Worm (Caenorhabditis elegans) whole organism, mixed stage, embryonic: ENCODE data around the gene pafo-1.

ENCODE experiments used
- M03D4.4 ChIP-seq: sonication (generic microtip); optimal IDR thresholded peaks from 2 replicates; lab custom pipeline; 2017; ENCODE audit warnings: mild to moderate bottlenecking, missing genetic modification characterization, missing compliant biosample characterization
- bed-3 ChIP-seq: fragments of 200-800 bp; sonication (Bioruptor generic); optimal IDR thresholded peaks from 3 replicates; lab custom pipeline; 2018; ENCODE audit warnings: mild to moderate bottlenecking, missing genetic modification characterization, moderate library complexity, missing compliant biosample characterization
- blmp-1 ChIP-seq: fragments of 150-350 bp; optimal IDR thresholded peaks from 2 replicates; lab custom pipeline; 2014; ENCODE audit warnings: missing biosample characterization, missing genetic modification characterization
- ceh-39 ChIP-seq: fragments of 150-350 bp; optimal IDR thresholded peaks from 2 replicates; lab custom pipeline; 2014; ENCODE audit warnings: missing biosample characterization, missing genetic modification characterization
- ceh-83 ChIP-seq: fragments of 200-800 bp; sonication (Bioruptor generic); optimal IDR thresholded peaks from 2 replicates; lab custom pipeline; 2018; ENCODE audit warnings: mild to moderate bottlenecking, missing genetic modification characterization, missing compliant biosample characterization
- ces-1 ChIP-seq: fragments of 150-350 bp; optimal IDR thresholded peaks from 2 replicates; lab custom pipeline; 2014; ENCODE audit warnings: missing biosample characterization, missing genetic modification reagents, missing genetic modification characterization
- cnd-1 ChIP-seq: fragments of 200-800 bp; sonication (Bioruptor generic); optimal IDR thresholded peaks from 2 replicates; lab custom pipeline; 2018; ENCODE audit warnings: mild to moderate bottlenecking, missing genetic modification characterization, missing compliant biosample characterization
- drap-1 ChIP-seq: fragments of 200-800 bp; sonication (Bioruptor generic); optimal IDR thresholded peaks from 3 replicates; lab custom pipeline; 2018; ENCODE audit warnings: mild to moderate bottlenecking, missing genetic modification characterization, missing compliant biosample characterization
- elt-1 ChIP-seq: sonication (generic microtip); optimal IDR thresholded peaks from 2 replicates; lab custom pipeline; 2017; ENCODE audit warnings: missing genetic modification characterization, mild to moderate bottlenecking, missing compliant biosample characterization, antibody characterized with exemption, moderate library complexity, borderline replicate concordance; ENCODE audit not compliant: insufficient read depth
- elt-3 ChIP-seq: fragments of 150-350 bp; optimal IDR thresholded peaks from 2 replicates; lab custom pipeline; 2014; ENCODE audit warnings: missing biosample characterization, missing genetic modification characterization
- flh-1 ChIP-seq: fragments of 200-800 bp; sonication (Bioruptor generic); optimal IDR thresholded peaks from 2 replicates; lab custom pipeline; 2018; ENCODE audit warnings: mild to moderate bottlenecking, missing genetic modification characterization, moderate library complexity, missing compliant biosample characterization
- hlh-1 ChIP-seq: fragments of 150-350 bp; optimal IDR thresholded peaks from 2 replicates; lab custom pipeline; 2014; ENCODE audit warnings: missing biosample characterization, missing genetic modification reagents, missing genetic modification characterization
- lin-13 ChIP-seq: fragments of 150-350 bp; optimal IDR thresholded peaks from 2 replicates; lab custom pipeline; 2014; ENCODE audit warnings: missing biosample characterization, missing genetic modification characterization
- lin-32 ChIP-seq: fragments of 200-800 bp; sonication (Bioruptor generic); optimal IDR thresholded peaks from 2 replicates; lab custom pipeline; 2018; ENCODE audit warnings: mild to moderate bottlenecking, missing genetic modification characterization, missing compliant biosample characterization
- mab-5 ChIP-seq: fragments of 150-350 bp; optimal IDR thresholded peaks from 2 replicates; lab custom pipeline; 2014; ENCODE audit warnings: missing biosample characterization, missing genetic modification characterization
- mep-1 ChIP-seq: fragments of 150-350 bp; optimal IDR thresholded peaks from 2 replicates; lab custom pipeline; 2017; ENCODE audit warnings: missing biosample characterization, missing genetic modification reagents, missing genetic modification characterization, inconsistent platforms
- mls-2 ChIP-seq: sonication (generic microtip); optimal IDR thresholded peaks from 2 replicates; lab custom pipeline; 2016; ENCODE audit warnings: mild to moderate bottlenecking, missing genetic modification characterization, moderate library complexity, missing compliant biosample characterization
- nhr-2 ChIP-seq: fragments of 150-350 bp; optimal IDR thresholded peaks from 2 replicates; lab custom pipeline; 2014; ENCODE audit warnings: missing biosample characterization, missing genetic modification characterization
- nhr-237 ChIP-seq: fragments of 150-350 bp; optimal IDR thresholded peaks from 2 replicates; lab custom pipeline; 2014; ENCODE audit warnings: missing biosample characterization, missing genetic modification characterization
- pha-4 ChIP-seq: fragments of 150-350 bp; optimal IDR thresholded peaks from 2 replicates; lab custom pipeline; 2018; ENCODE audit warnings: missing biosample characterization, missing genetic modification reagents, missing genetic modification characterization
- snpc-4 ChIP-seq: fragments of 150-350 bp; optimal IDR thresholded peaks from 2 replicates; lab custom pipeline; 2014; ENCODE audit warnings: missing biosample characterization, missing genetic modification characterization
- sptf-1 ChIP-seq: sonication (generic microtip); optimal IDR thresholded peaks from 2 replicates; lab custom pipeline; 2017; ENCODE audit warnings: mild to moderate bottlenecking, missing genetic modification characterization, moderate library complexity, missing compliant biosample characterization
- tbx-8 ChIP-seq: fragments of 200-800 bp; sonication (Bioruptor generic); optimal IDR thresholded peaks from 2 replicates; lab custom pipeline; 2018; ENCODE audit warnings: mild to moderate bottlenecking, missing genetic modification characterization, moderate library complexity, missing compliant biosample characterization
- unc-120 ChIP-seq: sonication (generic microtip); optimal IDR thresholded peaks from 2 replicates; lab custom pipeline; 2017; ENCODE audit warnings: missing genetic modification characterization, missing compliant biosample characterization; ENCODE audit not compliant: poor library complexity, severe bottlenecking
- unc-62 ChIP-seq: fragments of 150-350 bp; optimal IDR thresholded peaks from 2 replicates; lab custom pipeline; 2014; ENCODE audit warnings: missing biosample characterization, missing genetic modification reagents, missing genetic modification characterization
- zip-8 ChIP-seq: fragments of 150-350 bp; optimal IDR thresholded peaks from 2 replicates; lab custom pipeline; 2014; ENCODE audit warnings: missing biosample characterization, missing genetic modification characterization
- ztf-11 ChIP-seq: fragments of 150-350 bp; optimal IDR thresholded peaks from 2 replicates; lab custom pipeline; 2014; ENCODE audit warnings: missing biosample characterization, missing genetic modification characterization

Gene pafo-1

DNA sequence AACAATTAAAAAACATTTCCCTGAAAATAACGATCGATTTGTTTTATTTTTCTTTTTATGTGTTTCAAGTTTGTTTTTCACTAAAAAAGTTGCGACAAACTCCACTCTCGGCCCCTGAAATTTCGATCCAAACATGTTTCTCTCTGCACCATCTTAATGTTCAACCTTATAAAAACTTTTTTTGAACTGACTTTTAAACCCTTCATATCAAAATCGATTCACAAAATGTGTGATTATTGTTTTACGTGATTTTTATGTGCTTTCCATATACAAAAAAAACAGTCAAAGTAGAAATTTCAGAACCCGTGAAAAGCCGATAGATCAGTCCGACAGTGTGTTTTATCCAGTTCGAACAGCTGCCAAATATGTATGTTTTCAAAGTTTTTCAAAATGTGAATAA lies 6.0 kb downstream of the pafo-1 start, which contains the start of gene ccch-1:
ccch-1 (plus strand) TSS at position 301 of the 400 bp plus-strand sequence.
- TF ChIP-seq elt-3 (tag; lab: Kevin White, UChicago): no peak
- no peak for TF ChIP-seq ceh-39 (tag; lab: Kevin White, UChicago)
- TF ChIP-seq cnd-1 (tag; lab: Kevin White, UChicago): no peak
- TF ChIP-seq, all 35 proteins: peak for 0

DNA sequence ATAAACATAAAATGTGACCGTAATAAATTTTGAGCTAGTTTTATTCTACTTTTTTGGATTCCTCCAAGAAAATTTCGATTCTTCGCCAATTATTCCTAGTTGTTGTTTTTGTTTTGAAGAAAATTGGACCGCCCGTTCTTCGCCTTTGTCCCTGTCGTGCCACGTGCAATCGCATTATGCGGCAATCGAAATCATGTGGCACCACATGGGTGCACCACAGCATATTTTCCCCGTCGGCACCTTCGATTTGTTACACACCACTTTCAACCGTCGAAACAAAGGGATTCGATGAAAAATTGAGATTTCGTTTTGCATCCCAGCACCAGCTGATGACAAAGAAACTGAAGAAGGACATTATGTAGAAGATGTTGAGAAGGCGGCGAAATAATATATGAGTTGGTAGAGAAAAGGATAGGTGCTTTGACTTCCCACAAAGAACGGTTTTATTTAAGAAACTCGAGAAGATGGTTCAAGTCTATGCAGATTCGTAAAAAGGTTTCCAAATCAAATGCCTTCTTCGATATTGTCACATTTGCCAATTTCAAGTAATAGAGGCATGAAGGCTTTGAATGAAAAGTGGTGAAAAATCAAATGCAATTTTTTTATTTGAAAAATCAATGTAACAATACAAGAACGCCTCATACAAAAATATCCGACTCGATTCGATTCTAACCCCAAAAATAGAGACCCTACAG lies 7.3 kb downstream of the pafo-1 start:
- TF ChIP-seq unc-62 (GFP tag; lab: Kevin White, UChicago): no peak
- no peak for TF ChIP-seq pha-4 (tag; lab: Kevin White, UChicago)
- TF ChIP-seq M03D4.4 (tag; lab: Kevin White, UChicago): no peak
- TF ChIP-seq nhr-2 (tag; lab: Kevin White, UChicago): no peak
- peak; percentile 11 for TF ChIP-seq hlh-1 (tag; lab: Kevin White, UChicago)
- TF ChIP-seq blmp-1: no peak
- TF ChIP-seq unc-120 (tag; lab: Kevin White, UChicago): peak; percentile 19
- TF ChIP-seq sptf-1 (tag; lab: Kevin White, UChicago): no peak

DNA sequence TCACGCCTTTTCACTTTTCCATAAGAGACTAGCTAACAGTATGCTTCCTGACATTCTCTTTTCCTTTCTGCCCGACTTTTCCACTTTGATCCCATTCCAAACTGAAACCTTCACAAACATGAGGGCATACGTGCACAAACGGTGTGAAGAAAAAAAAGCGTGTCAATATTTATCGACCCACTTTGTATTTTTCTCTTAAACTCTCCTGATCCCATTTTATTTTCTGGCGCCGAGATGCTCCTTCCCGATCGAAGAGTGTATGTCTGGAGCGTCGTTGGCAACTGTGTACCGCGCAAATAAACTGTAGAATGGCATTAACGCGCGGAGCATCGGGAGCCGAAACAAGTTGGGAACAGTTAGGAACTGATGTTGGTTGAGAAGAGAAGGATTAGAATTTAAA lies 8.0 kb downstream of the pafo-1 start:
- peak; percentile 27 for TF ChIP-seq nhr-237 (tag; lab: Kevin White, UChicago)
- no peak for TF ChIP-seq ceh-83 (GFP tag; lab: Kevin White, UChicago)

DNA sequence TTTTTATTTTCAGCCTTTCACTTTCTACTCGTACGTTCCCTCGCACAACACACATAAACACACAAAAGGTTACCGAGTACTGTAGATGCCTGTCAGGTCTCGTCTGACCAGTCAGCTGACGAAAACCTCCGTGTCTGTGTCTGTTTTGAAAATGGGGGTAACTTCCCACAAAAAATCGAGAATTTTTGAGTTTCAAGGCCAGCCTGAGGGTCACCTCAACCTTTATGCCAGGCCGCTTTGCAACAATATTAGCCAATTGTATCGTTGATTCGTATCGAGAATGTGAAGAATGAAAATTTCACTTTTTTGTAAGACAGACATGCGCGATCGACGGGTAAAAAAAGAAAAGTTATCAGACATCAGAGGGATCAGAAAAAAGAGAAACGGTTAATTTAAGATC lies 9.6 kb downstream of the pafo-1 start:
- no peak for TF ChIP-seq tbx-8
- TF ChIP-seq drap-1: no peak
- TF ChIP-seq mep-1: no peak
- TF ChIP-seq lin-13 (tag; lab: Kevin White, UChicago): no peak
- TF ChIP-seq bed-3 (GFP tag; lab: Kevin White, UChicago): no peak
- TF ChIP-seq mls-2 (tag; lab: Kevin White, UChicago): no peak
- TF ChIP-seq pha-4 (tag; lab: Kevin White, UChicago): no peak
- no peak for TF ChIP-seq blmp-1
- TF ChIP-seq ces-1 (GFP tag; lab: Kevin White, UChicago): no peak
- TF ChIP-seq ceh-39 (tag; lab: Kevin White, UChicago): no peak
- TF ChIP-seq nhr-2 (tag; lab: Kevin White, UChicago): no peak
- TF ChIP-seq cnd-1 (tag; lab: Kevin White, UChicago): no peak
- TF ChIP-seq elt-1: no peak

DNA sequence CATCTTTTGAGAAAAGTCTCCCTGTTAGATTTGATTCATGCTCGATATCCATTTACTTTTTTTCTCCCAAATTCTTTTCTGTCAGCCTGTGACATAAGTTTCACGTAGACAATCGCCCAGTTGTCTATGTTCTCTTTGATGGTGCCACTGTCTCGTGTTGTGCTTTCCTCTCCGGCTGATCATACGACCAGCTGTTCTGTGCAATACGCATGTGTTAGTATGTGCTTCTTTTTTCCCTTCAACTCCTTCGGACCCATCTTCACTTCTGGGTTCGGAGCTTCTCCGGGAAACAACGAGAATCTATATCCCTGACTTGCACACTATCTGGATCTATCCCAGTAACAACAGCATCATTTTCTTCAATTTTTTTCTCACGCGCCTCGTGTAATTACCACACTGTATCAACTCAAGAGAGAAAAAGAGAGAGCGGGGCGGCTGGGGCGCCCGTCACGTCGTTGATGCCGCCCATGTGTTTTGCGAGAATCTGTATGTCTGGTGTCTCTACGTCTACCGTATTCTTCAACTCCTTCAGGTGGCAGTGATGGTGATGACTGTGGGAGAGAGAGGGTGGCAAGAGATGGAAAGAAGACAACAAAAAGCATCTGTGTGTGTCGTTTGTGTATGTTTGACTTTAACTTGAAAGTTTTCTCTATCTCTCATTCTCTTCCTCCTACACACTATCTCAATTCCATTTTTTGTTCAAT lies 10.5 kb downstream of the pafo-1 start:
- TF ChIP-seq hlh-1 (tag; lab: Kevin White, UChicago) (peak; percentile 96), unc-62 (GFP tag; lab: Kevin White, UChicago) (peak; percentile 58), mab-5 (no peak), elt-1 (no peak), sptf-1 (tag; lab: Kevin White, UChicago) (peak; percentile 20), unc-120 (tag; lab: Kevin White, UChicago) (peak; percentile 79), ceh-83 (GFP tag; lab: Kevin White, UChicago) (peak; percentile 10), nhr-237 (tag; lab: Kevin White, UChicago) (peak; percentile 16)
- TF ChIP-seq, all 35 proteins: peak for 6

DNA sequence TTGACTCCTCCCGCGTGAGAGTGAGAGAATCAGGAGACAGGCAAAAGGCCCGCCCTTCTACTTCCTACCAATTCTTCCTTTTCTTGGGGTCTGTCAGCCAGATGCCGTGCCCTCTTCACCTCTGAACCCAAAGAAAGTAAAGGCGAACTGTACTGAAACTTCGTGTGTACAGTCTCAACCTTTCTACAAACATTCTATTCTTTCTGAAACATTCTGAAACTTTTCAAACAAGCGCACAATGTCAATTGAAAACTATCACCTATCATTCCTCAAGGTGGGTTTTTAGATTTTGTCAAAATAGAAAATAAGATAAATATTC lies 11.0 kb downstream of the pafo-1 start:
- TF ChIP-seq ces-1 (GFP tag; lab: Kevin White, UChicago) (no peak), hlh-1 (tag; lab: Kevin White, UChicago) (no peak), zip-8 (tag; lab: Kevin White, UChicago) (no peak), elt-1 (no peak), ztf-11 (tag; lab: Kevin White, UChicago) (no peak), lin-32 (GFP tag; lab: Kevin White, UChicago) (no peak), unc-62 (GFP tag; lab: Kevin White, UChicago) (no peak), tbx-8 (no peak), flh-1 (GFP tag; lab: Kevin White, UChicago) (no peak), snpc-4 (no peak), sptf-1 (tag; lab: Kevin White, UChicago) (no peak)
